Worm (Caenorhabditis elegans): ENCODE data around the gene W03A5.6.

DNA sequence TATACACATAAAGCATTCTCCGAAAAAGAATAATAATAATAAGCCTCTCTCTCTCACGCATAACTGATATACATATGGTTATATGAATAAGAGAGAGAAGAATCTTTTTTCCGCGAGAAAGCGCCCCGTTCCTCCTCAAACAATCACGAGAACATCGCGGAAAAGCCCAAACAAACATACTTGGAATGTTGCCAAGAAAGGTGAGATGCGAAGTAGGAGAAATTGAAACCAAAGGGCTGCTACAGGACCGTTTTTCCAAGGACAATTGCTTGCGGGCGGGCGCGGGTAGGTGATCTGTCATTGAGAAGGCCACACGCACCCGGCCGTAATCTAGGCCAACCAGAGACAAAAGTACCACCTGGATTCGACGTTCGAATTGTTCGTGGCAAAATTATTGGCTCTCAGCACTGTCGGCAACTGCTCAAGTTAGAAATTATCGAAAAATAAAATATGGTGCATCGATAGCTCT is 16.7 kb downstream of the W03A5.6 start, which contains the start of gene dnj-24:
- TF ChIP-seq ztf-29 (GFP tag; IDR thresholded peaks at IDR 0.05) (no peak), tab-1 (GFP tag; IDR thresholded peaks at IDR 0.05) (no peak), ref-1 (GFP tag; conservative IDR thresholded peaks at IDR 0.05) (no peak), klf-2 (GFP tag; conservative IDR thresholded peaks at IDR 0.05) (no peak), flt-1 (GFP tag; IDR thresholded peaks at IDR 0.05) (no peak)
